Fruit fly (Drosophila melanogaster) whole organism, embryonic: ENCODE measurements around the gene Gr5a.

Source experiments
- Abd-B ChIP-seq: fragments of 200-800 bp; sonication (Bioruptor generic); optimal IDR thresholded peaks from 2 replicates; lab custom pipeline; 2018; ENCODE audit warnings: missing biosample characterization, mild to moderate bottlenecking, missing genetic modification characterization, moderate library complexity
- Adf1 ChIP-seq: fragments of 200-800 bp; sonication (Bioruptor generic); IDR thresholded peaks from 2 replicates; pipeline ENCODE4 v1.3.6; 2022; ENCODE audit warnings: missing biosample characterization, missing genetic modification characterization
- Atf-2 ChIP-seq: fragments of 200-800 bp; sonication (Bioruptor generic); optimal IDR thresholded peaks from 2 replicates; lab custom pipeline; 2016; ENCODE audit warnings: missing biosample characterization, missing genetic modification characterization
- CG10366 ChIP-seq: fragments of 200-800 bp; sonication (Bioruptor generic); IDR thresholded peaks from 2 replicates; pipeline ENCODE4 v1.3.6; 2022; ENCODE audit warnings: missing biosample characterization, missing genetic modification characterization
- CG10431 ChIP-seq: fragments of 200-800 bp; sonication (Bioruptor generic); optimal IDR thresholded peaks from 3 replicates; lab custom pipeline; 2018; ENCODE audit warnings: missing biosample characterization, mild to moderate bottlenecking, missing genetic modification characterization
- CG10543 ChIP-seq: fragments of 200-800 bp; sonication (Bioruptor generic); optimal IDR thresholded peaks from 3 replicates; lab custom pipeline; 2017; ENCODE audit warnings: missing biosample characterization, mild to moderate bottlenecking, missing genetic modification characterization, moderate library complexity
- CG10979 ChIP-seq: fragments of 200-800 bp; sonication (Bioruptor generic); optimal IDR thresholded peaks from 2 replicates; lab custom pipeline; 2018; ENCODE audit warnings: missing biosample characterization, mild to moderate bottlenecking, missing genetic modification characterization, moderate library complexity
- CG12155 ChIP-seq: fragments of 200-800 bp; sonication (Bioruptor generic); optimal IDR thresholded peaks from 3 replicates; lab custom pipeline; 2016; ENCODE audit warnings: missing biosample characterization, missing genetic modification characterization
- CG14050 ChIP-seq: fragments of 200-800 bp; sonication (Bioruptor generic); IDR thresholded peaks from 3 replicates; pipeline ENCODE4 v1.3.6; 2022; ENCODE audit warnings: missing biosample characterization, missing genetic modification characterization
- CG1602 ChIP-seq: fragments of 200-800 bp; sonication (Bioruptor generic); optimal IDR thresholded peaks from 3 replicates; lab custom pipeline; 2016; ENCODE audit warnings: missing biosample characterization, missing genetic modification characterization
- CG17361 ChIP-seq: fragments of 200-800 bp; sonication (Bioruptor generic); IDR thresholded peaks from 3 replicates; pipeline ENCODE4 v1.3.6; 2022; ENCODE audit warnings: missing biosample characterization, missing genetic modification characterization
- CG17385 ChIP-seq: fragments of 200-800 bp; sonication (Bioruptor generic); optimal IDR thresholded peaks from 3 replicates; lab custom pipeline; 2018; ENCODE audit warnings: missing biosample characterization, mild to moderate bottlenecking, missing genetic modification characterization
- CG18476 ChIP-seq: fragments of 200-800 bp; sonication (Bioruptor generic); optimal IDR thresholded peaks from 2 replicates; lab custom pipeline; 2016; ENCODE audit warnings: missing biosample characterization, mild to moderate bottlenecking, missing genetic modification characterization
- CG31365 ChIP-seq: fragments of 200-800 bp; sonication (Bioruptor generic); optimal IDR thresholded peaks from 2 replicates; lab custom pipeline; 2018; ENCODE audit warnings: missing biosample characterization, mild to moderate bottlenecking, missing genetic modification characterization
- CG32767 ChIP-seq: fragments of 200-800 bp; sonication (Bioruptor generic); IDR thresholded peaks from 2 replicates; pipeline ENCODE4 v1.3.6; 2022; ENCODE audit warnings: missing biosample characterization, missing genetic modification characterization
- CG4404 ChIP-seq: fragments of 200-800 bp; sonication (Bioruptor generic); IDR thresholded peaks from 2 replicates; pipeline ENCODE4 v1.3.6; 2022; ENCODE audit warnings: missing biosample characterization, missing genetic modification characterization
- CG6175 ChIP-seq: fragments of 200-800 bp; sonication (Bioruptor generic); IDR thresholded peaks from 3 replicates; pipeline ENCODE4 v1.3.6; 2022; ENCODE audit warnings: missing biosample characterization, missing genetic modification characterization
- CG6689 ChIP-seq: fragments of 200-800 bp; sonication (Bioruptor generic); IDR thresholded peaks from 2 replicates; pipeline ENCODE4 v1.3.6; 2022; ENCODE audit warnings: missing biosample characterization, missing genetic modification characterization
- CG6854 ChIP-seq: fragments of 200-800 bp; sonication (Bioruptor generic); optimal IDR thresholded peaks from 3 replicates; lab custom pipeline; 2017; ENCODE audit warnings: missing biosample characterization, mild to moderate bottlenecking, missing genetic modification characterization
- CG7357 ChIP-seq: fragments of 200-800 bp; sonication (Bioruptor generic); IDR thresholded peaks from 3 replicates; pipeline ENCODE4 v1.3.6; 2022; ENCODE audit warnings: missing biosample characterization, missing genetic modification characterization
- CG9727 ChIP-seq: fragments of 200-800 bp; sonication (Bioruptor generic); optimal IDR thresholded peaks from 3 replicates; lab custom pipeline; 2017; ENCODE audit warnings: missing biosample characterization, mild to moderate bottlenecking, missing genetic modification characterization
- D19B ChIP-seq: fragments of 200-800 bp; sonication (Bioruptor generic); optimal IDR thresholded peaks from 2 replicates; lab custom pipeline; 2017; ENCODE audit warnings: missing biosample characterization, mild to moderate bottlenecking, missing genetic modification characterization
- Dbx ChIP-seq: fragments of 200-800 bp; sonication (Bioruptor generic); IDR thresholded peaks from 3 replicates; pipeline ENCODE4 v1.3.6; 2022; ENCODE audit warnings: missing biosample characterization, missing genetic modification characterization
- Dfd ChIP-seq, 2 experiments: fragments of >200 bp; optimal IDR thresholded peaks; 2 replicates each; lab custom pipeline; 2017; ENCODE audit warnings: missing biosample characterization in 2 of 2, missing genetic modification characterization in 2 of 2
- E2f1 ChIP-seq: fragments of 200-800 bp; sonication (Bioruptor generic); IDR thresholded peaks from 2 replicates; pipeline ENCODE4 v1.3.6; 2022; ENCODE audit warnings: missing biosample characterization, missing genetic modification characterization
- ERR ChIP-seq: fragments of 200-800 bp; sonication (Bioruptor generic); optimal IDR thresholded peaks from 2 replicates; lab custom pipeline; 2016; ENCODE audit warnings: missing biosample characterization, missing genetic modification characterization
- Fer1 ChIP-seq: fragments of 200-800 bp; sonication (Bioruptor generic); optimal IDR thresholded peaks from 2 replicates; lab custom pipeline; 2017; ENCODE audit warnings: missing biosample characterization, mild to moderate bottlenecking, missing genetic modification characterization
- Gsc ChIP-seq: fragments of 200-800 bp; sonication (Bioruptor generic); IDR thresholded peaks from 2 replicates; pipeline ENCODE4 v1.3.6; 2022; ENCODE audit warnings: missing biosample characterization, missing genetic modification characterization
- Hr51 ChIP-seq, 2 experiments: fragments of 200-800 bp; sonication (Bioruptor generic); optimal IDR thresholded peaks; 2 replicates in 1 of 2; 3 replicates in 1 of 2; lab custom pipeline; 2016 to 2018; ENCODE audit warnings: missing biosample characterization in 2 of 2, missing genetic modification characterization in 2 of 2, mild to moderate bottlenecking in 1 of 2, moderate library complexity in 1 of 2
- Hsf ChIP-seq: fragments of 200-800 bp; sonication (Bioruptor generic); optimal IDR thresholded peaks from 3 replicates; lab custom pipeline; 2016; ENCODE audit warnings: missing biosample characterization, missing genetic modification characterization
- Nf-YC ChIP-seq: fragments of 200-800 bp; optimal IDR thresholded peaks from 3 replicates; lab custom pipeline; 2019; ENCODE audit warnings: missing biosample characterization, mild to moderate bottlenecking, missing genetic modification characterization, moderate library complexity
- Oaz ChIP-seq: fragments of 200-800 bp; sonication (Bioruptor generic); IDR thresholded peaks from 2 replicates; pipeline ENCODE4 v1.3.6; 2022; ENCODE audit warnings: missing biosample characterization, missing genetic modification characterization
- Xrp1 ChIP-seq: fragments of 200-800 bp; sonication (Bioruptor generic); IDR thresholded peaks from 2 replicates; pipeline ENCODE4 v1.3.6; 2022; ENCODE audit warnings: missing biosample characterization, missing genetic modification characterization
- al ChIP-seq: fragments of 200-800 bp; sonication (Bioruptor generic); IDR thresholded peaks from 2 replicates; pipeline ENCODE4 v1.3.6; 2022; ENCODE audit warnings: missing biosample characterization, missing genetic modification characterization
- ase ChIP-seq: fragments of 200-800 bp; sonication (Bioruptor generic); IDR thresholded peaks from 3 replicates; pipeline ENCODE4 v1.3.6; 2022; ENCODE audit warnings: missing biosample characterization, missing genetic modification characterization
- ash1 ChIP-seq: fragments of 200-800 bp; sonication (Bioruptor generic); optimal IDR thresholded peaks from 2 replicates; lab custom pipeline; 2018; ENCODE audit warnings: missing biosample characterization, mild to moderate bottlenecking, missing genetic modification characterization
- bcd ChIP-seq: fragments of 200-800 bp; sonication (Bioruptor generic); optimal IDR thresholded peaks from 2 replicates; lab custom pipeline; 2017; ENCODE audit warnings: missing biosample characterization, mild to moderate bottlenecking, missing genetic modification characterization
- dmrt11E ChIP-seq: fragments of 200-800 bp; sonication (Bioruptor generic); optimal IDR thresholded peaks from 3 replicates; lab custom pipeline; 2018; ENCODE audit warnings: missing biosample characterization, mild to moderate bottlenecking, missing genetic modification characterization, moderate library complexity
- dpn ChIP-seq, 2 experiments: fragments of 200-800 bp; sonication (Bioruptor generic); optimal IDR thresholded peaks; 3 replicates each; lab custom pipeline; 2016; ENCODE audit warnings: missing biosample characterization in 2 of 2, missing genetic modification characterization in 2 of 2
- exex ChIP-seq: fragments of 200-800 bp; sonication (Bioruptor generic); optimal IDR thresholded peaks from 4 replicates; lab custom pipeline; 2018; ENCODE audit warnings: missing biosample characterization, mild to moderate bottlenecking, missing genetic modification characterization, moderate library complexity
- inv ChIP-seq: fragments of 200-800 bp; sonication (Bioruptor generic); IDR thresholded peaks from 2 replicates; pipeline ENCODE4 v1.3.6; 2022; ENCODE audit warnings: missing biosample characterization, missing genetic modification characterization; ENCODE audit not compliant: partially characterized antibody
- luna ChIP-seq: fragments of 200-800 bp; sonication (Bioruptor generic); optimal IDR thresholded peaks from 2 replicates; lab custom pipeline; 2016; ENCODE audit warnings: missing biosample characterization, missing genetic modification characterization
- nerfin-2 ChIP-seq: fragments of 200-800 bp; sonication (Bioruptor generic); IDR thresholded peaks from 2 replicates; pipeline ENCODE4 v1.3.6; 2022; ENCODE audit warnings: missing biosample characterization, missing genetic modification characterization; ENCODE audit not compliant: partially characterized antibody
- pb ChIP-seq: fragments of 200-800 bp; sonication (Bioruptor generic); optimal IDR thresholded peaks from 3 replicates; lab custom pipeline; 2016; ENCODE audit warnings: missing biosample characterization, missing genetic modification characterization
- pho ChIP-seq: fragments of 200-800 bp; sonication (Bioruptor generic); optimal IDR thresholded peaks from 2 replicates; lab custom pipeline; 2016; ENCODE audit warnings: missing biosample characterization, missing genetic modification characterization
- pnt ChIP-seq: fragments of 200-800 bp; sonication (Bioruptor generic); optimal IDR thresholded peaks from 3 replicates; lab custom pipeline; 2016; ENCODE audit warnings: missing biosample characterization, missing genetic modification characterization
- pzg ChIP-seq: fragments of 200-800 bp; sonication (Bioruptor generic); optimal IDR thresholded peaks from 3 replicates; lab custom pipeline; 2018; ENCODE audit warnings: missing biosample characterization, mild to moderate bottlenecking, missing genetic modification characterization, moderate library complexity
- sisA ChIP-seq: fragments of 200-800 bp; sonication (Bioruptor generic); IDR thresholded peaks from 2 replicates; pipeline ENCODE4 v1.3.6; 2022; ENCODE audit warnings: missing biosample characterization, missing genetic modification characterization
- so ChIP-seq: fragments of 200-800 bp; sonication (Bioruptor generic); IDR thresholded peaks from 3 replicates; pipeline ENCODE4 v1.3.6; 2022; ENCODE audit warnings: missing biosample characterization, missing genetic modification characterization
- sob ChIP-seq: fragments of 200-800 bp; sonication (Bioruptor generic); IDR thresholded peaks from 2 replicates; pipeline ENCODE4 v1.3.6; 2022; ENCODE audit warnings: missing biosample characterization, missing genetic modification characterization
- unc-4 ChIP-seq: fragments of 200-800 bp; sonication (Bioruptor generic); IDR thresholded peaks from 2 replicates; pipeline ENCODE4 v1.3.6; 2022; ENCODE audit warnings: missing biosample characterization, missing genetic modification characterization; ENCODE audit not compliant: partially characterized antibody
- wdn ChIP-seq: fragments of 200-800 bp; sonication (Bioruptor generic); IDR thresholded peaks from 2 replicates; pipeline ENCODE4 v1.3.6; 2022; ENCODE audit warnings: missing biosample characterization, missing genetic modification characterization

Gene Gr5a

DNA sequence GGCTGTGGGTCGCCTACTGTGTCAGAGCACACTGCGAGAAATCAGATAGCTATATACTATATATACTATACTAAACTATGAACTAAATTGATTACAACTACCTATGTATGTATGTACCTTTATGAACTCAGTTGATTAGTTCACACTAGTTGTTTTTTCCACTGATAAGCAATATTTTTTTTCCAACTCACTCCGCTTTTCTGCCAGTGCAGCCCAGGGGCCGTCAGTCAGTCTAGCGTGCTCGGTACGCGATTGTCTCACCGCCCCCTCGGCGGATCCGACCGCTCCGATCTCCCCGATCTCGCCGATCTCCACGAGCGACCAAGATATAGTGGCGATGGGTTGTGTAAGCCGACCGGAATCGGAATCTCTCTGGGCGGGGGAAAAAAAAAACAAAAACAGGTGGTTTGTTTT, 25.5 kb downstream of the Gr5a start (continued):
- TF ChIP-seq Dfd (GFP tag; optimal IDR thresholded peaks at IDR 0.05; lab: Kevin White, UChicago) (no peak), CG10979 (tag; lab: Kevin White, UChicago) (peak; percentile 67), CG6854 (GFP tag; lab: Kevin White, UChicago) (peak; percentile 82), Hr51 (GFP tag; optimal IDR thresholded peaks at IDR 0.05; lab: Kevin White, UChicago) (peak; percentile 35 to 86), sisA (GFP tag; lab: Robert Waterston, UW) (peak; percentile 87), wdn (GFP tag; lab: Robert Waterston, UW) (peak; percentile 85), so (GFP tag; lab: Robert Waterston, UW) (peak; percentile 92), sob (peak; percentile 92), nerfin-2 (GFP tag; lab: Robert Waterston, UW) (no peak), CG10431 (GFP tag; lab: Kevin White, UChicago) (no peak), dmrt11E (tag; lab: Kevin White, UChicago) (no peak), CG6175 (GFP tag; lab: Robert Waterston, UW) (peak; percentile 89), CG10543 (GFP tag; lab: Kevin White, UChicago) (peak; percentile 89), E2f1 (GFP tag; lab: Robert Waterston, UW) (peak; percentile 88), unc-4 (GFP tag; lab: Robert Waterston, UW) (no peak), Xrp1 (GFP tag; lab: Robert Waterston, UW) (peak; percentile 84), bcd (GFP tag; lab: Kevin White, UChicago) (peak; percentile 89), Atf-2 (GFP tag; lab: Kevin White, UChicago) (no peak), pzg (GFP tag; lab: Kevin White, UChicago) (peak; percentile 5), CG12155 (peak; percentile 62), CG7357 (peak; percentile 86), dpn (GFP tag; optimal IDR thresholded peaks at IDR 0.05; lab: Kevin White, UChicago) (peak; percentile 79 to 82), Abd-B (GFP tag; lab: Kevin White, UChicago) (peak; percentile 57), CG9727 (GFP tag; lab: Kevin White, UChicago) (peak; percentile 78), Hsf (GFP tag; lab: Kevin White, UChicago) (peak; percentile 68), Dbx (GFP tag; lab: Robert Waterston, UW) (peak; percentile 93), luna (peak; percentile 17), CG17385 (GFP tag; lab: Kevin White, UChicago) (peak; percentile 73), CG1602 (peak; percentile 66), CG14050 (GFP tag; lab: Robert Waterston, UW) (peak; percentile 74), CG10366 (peak; percentile 82), CG31365 (tag; lab: Kevin White, UChicago) (peak; percentile 60), al (peak; percentile 93), CG18476 (GFP tag; lab: Kevin White, UChicago) (peak; percentile 75), CG4404 (GFP tag; lab: Robert Waterston, UW) (peak; percentile 83), ERR (GFP tag; lab: Kevin White, UChicago) (no peak), inv (no peak), Oaz (peak; percentile 84), exex (peak; percentile 50), pho (GFP tag; lab: Kevin White, UChicago) (peak; percentile 47), Fer1 (GFP tag; lab: Kevin White, UChicago) (peak; percentile 94), ash1 (GFP tag; lab: Kevin White, UChicago) (peak; percentile 5), CG17361 (GFP tag; lab: Robert Waterston, UW) (peak; percentile 81), ase (GFP tag; lab: Robert Waterston, UW) (peak; percentile 88), pnt (GFP tag; lab: Kevin White, UChicago) (peak; percentile 71), Gsc (GFP tag; lab: Robert Waterston, UW) (peak; percentile 84), CG32767 (GFP tag; lab: Robert Waterston, UW) (peak; percentile 84), D19B (peak; percentile 69), CG6689 (GFP tag; lab: Robert Waterston, UW) (peak; percentile 93), Nf-YC (tag; lab: Kevin White, UChicago) (peak; percentile 75), Adf1 (GFP tag; lab: Robert Waterston, UW) (peak; percentile 55), pb (peak; percentile 32)
